Fruit fly (Drosophila melanogaster): ENCODE data around the gene MED14.

MED14 gene

DNA sequence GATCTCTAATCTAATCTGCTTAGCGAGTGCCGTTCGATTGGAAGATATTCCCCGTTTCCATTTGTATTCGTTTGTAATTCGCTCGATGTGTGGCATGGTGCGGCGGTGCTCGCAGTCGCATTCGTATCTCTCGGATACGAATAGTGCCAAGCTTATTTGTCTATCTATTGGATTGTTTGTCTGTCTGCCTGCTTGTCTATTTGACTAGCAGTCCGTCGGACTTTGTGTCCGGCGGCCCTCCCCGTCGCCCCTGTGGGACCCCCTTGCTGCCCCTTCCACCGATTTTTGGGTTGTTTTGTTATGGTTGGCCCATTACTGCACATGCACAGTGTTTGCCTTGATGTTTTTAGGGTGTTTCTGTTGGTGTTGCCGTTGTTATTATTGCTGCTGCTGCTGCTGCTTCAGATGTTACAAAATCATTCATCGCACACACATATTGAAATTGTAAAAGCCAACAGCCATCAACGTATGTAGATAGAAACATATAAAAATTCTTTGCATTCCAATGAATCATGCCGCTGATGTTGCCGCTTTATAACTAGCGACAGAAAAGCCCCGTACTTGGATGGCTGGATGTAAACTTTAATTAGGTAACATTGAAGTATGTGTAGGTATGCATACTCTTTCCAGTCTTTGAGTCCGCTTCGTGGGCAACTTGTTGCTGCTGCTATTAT lies 21.8 kb downstream of the MED14 start:
- TF ChIP-seq CG17801 (GFP tag; optimal IDR thresholded peaks at IDR 0.05; ENCODE audit: partially characterized antibody), result no peak

DNA sequence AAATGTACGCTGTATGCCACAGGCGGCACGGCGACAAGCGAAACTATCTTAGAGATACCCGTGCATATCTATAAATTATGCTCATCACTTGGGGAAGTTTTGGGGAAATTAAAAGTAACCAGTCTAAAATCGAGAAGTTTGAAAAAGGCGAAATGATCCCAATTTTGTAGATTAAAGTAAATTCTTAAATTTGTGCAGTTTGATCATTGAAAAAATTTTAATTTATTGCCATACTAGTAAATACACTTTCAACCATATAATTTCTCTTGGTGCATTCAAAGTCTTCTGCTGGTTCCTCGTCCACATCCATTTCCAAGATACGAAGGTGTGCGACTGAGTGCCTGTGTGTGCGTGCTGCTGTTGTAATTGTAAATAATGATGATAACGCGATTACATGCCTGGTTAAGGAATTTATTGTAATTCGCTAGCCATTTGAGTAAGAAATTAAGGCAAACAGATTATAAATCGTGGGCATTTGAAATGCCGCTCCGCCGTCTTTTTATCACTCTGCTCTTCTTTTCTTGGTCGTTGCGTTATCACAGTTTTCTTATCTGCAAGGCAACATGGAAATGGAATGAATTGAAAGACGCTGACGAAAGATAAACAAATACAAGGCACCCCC lies 22.5 kb downstream of the MED14 start:
- no peak for TF ChIP-seq CG17801 (GFP tag; optimal IDR thresholded peaks at IDR 0.05; ENCODE audit: partially characterized antibody)

dm6 chr3L:616099-616481 lies 23.0 kb downstream of the MED14 start:
- no peak for TF ChIP-seq CG17801 (GFP tag; optimal IDR thresholded peaks at IDR 0.05; ENCODE audit: partially characterized antibody)

DNA sequence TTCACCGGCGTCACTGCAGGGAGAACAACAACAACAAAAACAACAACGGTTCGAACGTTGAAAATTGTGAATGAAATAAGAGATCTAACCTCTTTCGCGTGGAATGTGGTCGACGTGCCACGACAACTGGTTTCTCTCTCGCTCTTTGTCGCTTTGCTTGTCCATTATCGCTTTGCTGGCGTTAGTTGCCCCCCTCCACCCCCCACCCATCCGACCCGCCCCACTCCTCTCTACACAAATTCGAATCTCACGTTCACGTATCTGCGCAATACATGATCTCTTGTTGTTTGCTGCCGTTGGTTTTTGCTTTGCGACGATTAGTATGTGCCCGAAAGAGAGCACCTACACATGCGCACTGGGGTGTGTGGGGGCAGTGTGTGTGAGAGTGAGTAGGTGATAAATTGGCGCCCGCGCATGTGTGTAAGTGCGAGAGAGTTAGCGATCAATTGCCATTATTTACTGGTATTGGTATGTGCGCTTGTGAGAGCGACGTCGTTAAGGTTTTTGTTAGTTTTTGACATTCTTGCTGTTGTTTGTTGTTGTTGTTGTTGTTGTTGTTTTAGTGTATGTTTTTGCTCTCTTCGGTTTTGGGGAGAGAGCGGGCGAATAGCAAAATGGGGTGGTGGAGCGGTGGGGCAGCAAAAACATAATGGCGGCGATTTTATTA lies 23.6 kb downstream of the MED14 start:
- TF ChIP-seq CG17801 (GFP tag; optimal IDR thresholded peaks at IDR 0.05; ENCODE audit: partially characterized antibody), result peak; percentile 12

dm6 chr3L:617926-618325 lies 24.9 kb downstream of the MED14 start:
- TF ChIP-seq CG17801 (GFP tag; optimal IDR thresholded peaks at IDR 0.05; ENCODE audit: partially characterized antibody), result no peak

DNA sequence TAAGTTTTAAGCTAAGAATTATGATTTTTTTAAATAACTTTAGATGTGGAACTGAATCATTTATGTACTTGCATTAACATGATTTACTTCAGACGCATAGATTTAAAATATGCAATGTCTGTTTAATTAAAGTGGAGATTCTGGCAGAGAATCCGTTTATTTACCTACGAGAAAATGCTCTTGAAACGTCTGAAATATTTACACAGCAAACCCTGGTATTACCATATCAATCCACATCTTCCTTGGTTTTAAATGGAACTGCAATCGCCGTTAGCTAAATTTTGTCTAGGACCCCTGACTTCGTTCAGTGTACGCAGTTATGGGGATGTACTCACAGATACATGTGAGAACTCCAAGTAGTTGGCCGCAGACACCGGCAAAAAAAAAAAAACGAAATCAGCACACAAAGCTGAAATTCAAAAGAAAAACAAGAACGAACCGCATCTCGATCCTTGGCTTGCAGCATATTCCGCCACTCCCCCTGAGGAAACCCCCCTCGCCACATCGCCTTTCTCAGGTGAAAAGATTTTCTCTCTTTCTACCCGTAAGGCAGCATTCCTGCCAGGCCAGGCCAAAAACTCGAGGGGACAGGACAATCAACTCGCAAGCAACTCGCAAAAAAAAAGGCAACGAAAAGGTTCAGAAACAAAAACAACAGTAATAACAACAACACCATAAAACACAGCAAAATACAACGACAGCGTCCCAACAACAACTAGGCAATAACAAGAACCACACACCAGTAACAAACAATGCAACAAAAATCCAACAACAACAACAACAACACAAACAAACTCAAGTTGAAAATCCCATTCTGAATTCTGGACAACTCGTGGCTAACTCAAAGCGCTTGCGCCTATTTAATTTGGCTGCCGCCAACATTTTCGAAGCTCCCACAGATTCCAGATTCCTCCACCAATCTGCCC lies 25.6 kb downstream of the MED14 start:
- TF ChIP-seq CG17801 (GFP tag; optimal IDR thresholded peaks at IDR 0.05; ENCODE audit: partially characterized antibody), result no peak

DNA sequence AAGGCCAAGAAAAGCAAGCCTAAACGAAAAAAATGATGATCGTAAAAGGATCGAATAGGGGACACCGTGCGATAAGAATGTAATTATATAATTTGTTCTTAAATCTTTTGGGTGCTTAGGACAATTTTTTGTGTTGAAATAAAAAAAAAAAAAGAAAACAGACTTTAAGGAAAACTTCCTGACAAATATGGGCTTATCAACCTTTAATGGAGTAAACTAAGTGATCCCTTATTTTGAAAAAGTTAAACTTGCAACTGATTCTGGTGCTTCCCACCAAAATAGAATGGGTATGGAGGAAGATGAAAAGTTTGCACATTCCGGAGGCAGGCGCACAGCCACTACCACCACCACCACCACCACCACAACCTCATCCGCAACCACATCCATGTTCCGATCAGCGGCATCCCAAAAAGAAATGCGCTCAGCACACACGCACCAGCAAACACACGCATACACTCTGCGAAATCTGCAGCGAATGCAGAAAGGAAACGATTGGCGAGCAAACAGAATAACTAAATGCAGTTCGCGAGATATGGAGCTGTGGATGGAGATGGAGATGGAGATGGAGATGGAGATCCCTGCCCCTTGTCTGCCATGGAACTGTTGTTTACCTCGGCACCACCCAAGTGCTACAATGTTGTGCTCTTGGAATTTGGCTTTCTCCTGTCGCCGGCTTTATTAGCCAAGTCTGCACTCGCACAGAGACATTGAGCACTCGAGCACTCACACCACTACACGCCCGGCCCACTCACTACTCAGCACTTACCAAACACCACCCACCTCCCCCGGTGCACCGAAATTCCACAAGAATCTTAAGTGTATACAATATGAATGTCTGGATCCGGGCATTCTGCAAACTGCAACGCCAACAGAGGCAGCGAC lies 26.6 kb downstream of the MED14 start:
- TF ChIP-seq CG17801 (GFP tag; optimal IDR thresholded peaks at IDR 0.05; ENCODE audit: partially characterized antibody), result no peak

dm6 chr3L:621097-621967 lies 28.3 kb downstream of the MED14 start:
- TF ChIP-seq CG17801 (GFP tag; optimal IDR thresholded peaks at IDR 0.05; ENCODE audit: partially characterized antibody), result no peak

DNA sequence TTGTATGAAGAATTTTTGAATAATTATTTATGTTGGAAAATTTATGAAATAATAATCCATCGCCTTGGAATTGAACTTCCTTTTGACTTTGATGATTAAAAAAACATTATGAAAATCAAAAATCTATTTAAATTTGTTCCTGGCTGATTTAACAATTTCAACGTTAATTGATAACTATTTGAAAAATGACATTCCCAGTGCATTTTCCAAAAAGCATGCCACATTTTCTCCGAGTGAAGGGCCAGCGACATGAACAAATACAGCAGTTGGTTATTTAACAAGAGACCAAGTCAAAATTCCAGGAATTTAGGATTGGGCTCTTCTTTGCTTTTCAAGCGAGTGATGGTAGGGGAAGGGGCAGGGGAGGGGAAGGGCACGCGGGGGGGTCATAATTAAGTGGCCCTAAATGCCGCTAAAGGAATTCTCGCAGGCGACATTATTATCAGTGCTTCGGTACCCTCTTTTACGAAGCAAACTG lies 29.4 kb downstream of the MED14 start:
- TF ChIP-seq CG17801 (GFP tag; optimal IDR thresholded peaks at IDR 0.05; ENCODE audit: partially characterized antibody), result no peak

- no peak for TF ChIP-seq CG17801 (GFP tag; optimal IDR thresholded peaks at IDR 0.05; ENCODE audit: partially characterized antibody)
Observed at dm6 chr3L:623556-623955, 30.5 kb downstream of the MED14 start.

DNA sequence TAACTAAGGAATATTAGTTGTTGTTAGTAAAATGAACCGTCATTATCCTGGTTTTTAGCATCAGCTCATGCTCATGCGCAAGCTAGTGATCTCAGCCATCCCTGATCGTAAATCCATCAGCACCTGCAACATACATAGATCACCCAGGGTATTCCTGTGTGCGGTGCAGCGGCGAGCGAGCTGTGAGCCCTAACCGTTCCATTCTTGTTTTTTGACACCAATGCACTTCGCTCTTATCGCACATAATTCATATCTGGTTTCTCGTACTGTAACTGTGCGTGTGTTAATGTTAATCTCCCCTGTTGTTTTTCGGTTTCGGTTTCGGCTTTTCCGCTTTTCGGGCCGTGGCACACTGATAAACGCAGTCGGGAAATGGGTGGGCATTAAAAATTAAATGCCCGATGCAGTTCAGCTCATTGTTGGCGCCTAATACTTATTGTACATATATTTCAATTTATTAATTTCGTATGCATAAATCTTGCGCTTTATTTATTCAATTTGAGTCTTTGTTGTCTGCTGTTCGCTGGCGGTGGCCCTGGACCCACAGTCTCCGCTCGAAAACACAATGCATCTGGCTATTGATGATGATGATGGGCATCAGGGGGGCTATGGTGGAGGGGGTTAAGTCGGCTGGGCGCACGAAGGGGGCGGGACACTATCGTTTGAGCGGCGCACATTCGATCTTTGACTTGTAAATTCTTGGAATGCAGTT lies 31.3 kb downstream of the MED14 start:
- no peak for TF ChIP-seq CG17801 (GFP tag; optimal IDR thresholded peaks at IDR 0.05; ENCODE audit: partially characterized antibody)

DNA sequence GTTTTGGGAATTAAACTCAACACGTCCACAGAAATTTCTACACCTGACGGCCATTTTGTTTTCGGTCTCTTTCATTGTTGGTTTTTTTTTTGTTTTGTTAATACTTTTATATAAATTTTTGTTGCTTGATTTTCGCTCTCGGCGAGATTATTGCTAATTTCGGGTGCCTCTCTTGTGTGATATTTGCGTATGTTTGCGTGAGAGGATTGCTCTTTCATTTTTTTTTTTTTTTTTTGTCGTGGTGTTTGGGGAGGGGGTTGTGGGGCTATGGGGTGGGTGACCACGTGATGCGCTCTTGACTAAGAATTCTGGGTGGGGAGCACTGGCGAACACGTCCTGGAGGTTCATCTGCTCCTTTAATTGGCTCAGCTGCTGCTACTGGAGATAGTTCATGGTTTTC lies 32.9 kb downstream of the MED14 start:
- TF ChIP-seq CG17801 (GFP tag; optimal IDR thresholded peaks at IDR 0.05; ENCODE audit: partially characterized antibody), result no peak

Measured in ovary, adult (tissue).